In the genomic region with DNA sequence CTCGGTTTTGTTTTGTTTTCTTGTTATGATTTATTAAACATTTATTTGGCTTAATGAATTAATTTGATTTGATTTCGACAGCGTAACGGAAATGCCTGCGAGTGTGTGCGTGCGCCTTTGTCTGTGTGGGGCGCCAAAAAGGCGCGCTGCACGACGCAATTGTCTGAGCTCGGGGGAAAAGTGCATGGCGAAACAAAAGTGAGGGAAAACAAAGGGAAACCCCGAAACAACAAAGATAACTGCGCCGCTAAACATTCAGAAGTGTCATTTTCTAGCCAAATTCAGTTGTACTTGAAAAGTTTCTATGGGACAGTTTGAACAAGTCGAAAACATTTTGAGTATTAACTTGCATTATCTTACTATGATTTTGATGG, we compare ENCODE assay signal across 3 fruit fly cellular contexts.
A peak's percentile ranks its signal among the peaks of the same experiment; 100 is the strongest.
TF ChIP-seq lines count a peak whose summit lies in the region.

No protein-coding gene starts in this region.

- TF ChIP-seq CTCF in whole organism, embryonic (GFP tag; optimal IDR thresholded peaks at IDR 0.05; lab: Kevin White, UChicago): no peak

TF ChIP-seq in whole organism, embryonic, 481 proteins besides CTCF, POLR2A, EP300 and RAD21:
- TF ChIP-seq row (GFP tag; IDR thresholded peaks at IDR 0.05; lab: Robert Waterston, UW): 0 out of 3 replicates have a peak, but pooled peaks have one; percentile 25
- TF ChIP-seq ci (GFP tag; IDR thresholded peaks at IDR 0.05; lab: Robert Waterston, UW): peak; percentile 66
- peak; percentile 76 for TF ChIP-seq CG10431 (GFP tag; optimal IDR thresholded peaks at IDR 0.05; lab: Kevin White, UChicago)
- peak; percentile 27; the same call in 1 of the 3 replicates for TF ChIP-seq CG2199 (GFP tag; IDR thresholded peaks at IDR 0.05; lab: Robert Waterston, UW)
- TF ChIP-seq CG1529 (GFP tag; optimal IDR thresholded peaks at IDR 0.05; lab: Kevin White, UChicago): no peak
- TF ChIP-seq CG31388 (GFP tag; optimal IDR thresholded peaks at IDR 0.05; lab: Kevin White, UChicago): no peak
- TF ChIP-seq CG11456 (GFP tag; IDR thresholded peaks at IDR 0.05; lab: Robert Waterston, UW): no peak
- peak; percentile 13 for TF ChIP-seq cg (GFP tag; optimal IDR thresholded peaks at IDR 0.05; lab: Kevin White, UChicago)
- TF ChIP-seq sqz (GFP tag; optimal IDR thresholded peaks at IDR 0.05; lab: Kevin White, UChicago): no peak
- peak; percentile 21; the same call in 1 of the 2 replicates for TF ChIP-seq Ada2b (GFP tag; IDR thresholded peaks at IDR 0.05; lab: Robert Waterston, UW)
- TF ChIP-seq CG3847 (GFP tag; IDR thresholded peaks at IDR 0.05; lab: Robert Waterston, UW): peak; percentile 27; the same call in 1 of the 2 replicates
- peak; percentile 36 for TF ChIP-seq Med (GFP tag; lab: Kevin White, UChicago)
- peak; percentile 51 for TF ChIP-seq sens (GFP tag; lab: Kevin White, UChicago)
- TF ChIP-seq gt (GFP tag; IDR thresholded peaks at IDR 0.05; lab: Robert Waterston, UW): 0 out of 2 replicates have a peak, but pooled peaks have one; percentile 16
- peak; percentile 92 for TF ChIP-seq CG18764 (GFP tag; optimal IDR thresholded peaks at IDR 0.05; lab: Kevin White, UChicago)
- no peak for TF ChIP-seq C15 (GFP tag; IDR thresholded peaks at IDR 0.05; lab: Robert Waterston, UW)
- TF ChIP-seq dysf (GFP tag; IDR thresholded peaks at IDR 0.05; lab: Robert Waterston, UW): peak; percentile 23; the same call in 1 of the 3 replicates

TF ChIP-seq in whole organism, prepupa, 60 proteins besides CTCF, POLR2A, EP300 and RAD21:
- no peak for TF ChIP-seq CG10669 (GFP tag; optimal IDR thresholded peaks at IDR 0.05; lab: Kevin White, UChicago)
- no peak for TF ChIP-seq fd59A (GFP tag; optimal IDR thresholded peaks at IDR 0.05; lab: Kevin White, UChicago)
- TF ChIP-seq CG11902 (GFP tag; optimal IDR thresholded peaks at IDR 0.05; lab: Kevin White, UChicago): no peak
- no peak for TF ChIP-seq CG15336 (GFP tag; IDR thresholded peaks at IDR 0.05; lab: Robert Waterston, UW)
- no peak for TF ChIP-seq Hr4 (GFP tag; optimal IDR thresholded peaks at IDR 0.05; lab: Kevin White, UChicago)
- no peak for TF ChIP-seq CG8632 (GFP tag; optimal IDR thresholded peaks at IDR 0.05; lab: Kevin White, UChicago)
- peak; percentile 43 for TF ChIP-seq Eip78C (GFP tag; lab: Kevin White, UChicago)
- TF ChIP-seq CG16779 (tag; optimal IDR thresholded peaks at IDR 0.05; lab: Kevin White, UChicago): no peak

TF ChIP-seq in whole organism, wandering third instar larva, 38 proteins besides CTCF, POLR2A, EP300 and RAD21:
- TF ChIP-seq pan (optimal IDR thresholded peaks at IDR 0.05; lab: Kevin White, UChicago) (no peak), foxo (GFP tag; optimal IDR thresholded peaks at IDR 0.05; lab: Kevin White, UChicago) (no peak), Dif (GFP tag; optimal IDR thresholded peaks at IDR 0.05; lab: Kevin White, UChicago; ENCODE audit: partially characterized antibody) (peak; percentile 38), Rel (GFP tag; optimal IDR thresholded peaks at IDR 0.05; lab: Kevin White, UChicago) (no peak), Rel (tag; optimal IDR thresholded peaks at IDR 0.05; lab: Kevin White, UChicago) (peak; percentile 90), Hnf4 (GFP tag; optimal IDR thresholded peaks at IDR 0.05; lab: Kevin White, UChicago) (no peak), dl (GFP tag; optimal IDR thresholded peaks at IDR 0.05; lab: Kevin White, UChicago; ENCODE audit: insufficient read depth in 1 of 2, partially characterized antibody in 2 of 2) (peak in 1 of 2 experiments; percentile 34), Vsx2 (GFP tag; optimal IDR thresholded peaks at IDR 0.05; lab: Kevin White, UChicago; ENCODE audit: partially characterized antibody) (peak; percentile 82)
TF ChIP-seq in whole organism, wandering third instar larva: peak in this region for 4.
